ENCODE assay signal across 1 fruit fly cellular context in genomic region chrX:6656023-6656594, dm6.
A peak's percentile ranks its signal among the peaks of the same experiment; 100 is the strongest.
TF ChIP-seq lines count a peak whose summit lies in the region.

No protein-coding gene starts in this region.

TF ChIP-seq in whole organism, embryonic, 481 proteins besides CTCF, POLR2A, EP300 and RAD21 (continued from another document):
- TF ChIP-seq CG2875 (GFP tag; optimal IDR thresholded peaks at IDR 0.05; lab: Kevin White, UChicago) (peak; percentile 64), hth (optimal IDR thresholded peaks at IDR 0.05; lab: Kevin White, UChicago) (no peak), Dll (GFP tag; IDR thresholded peaks at IDR 0.05; lab: Robert Waterston, UW; ENCODE audit: partially characterized antibody) (no peak), D19A (tag; optimal IDR thresholded peaks at IDR 0.05; lab: Kevin White, UChicago) (peak; percentile 80), CG1832 (GFP tag; optimal IDR thresholded peaks at IDR 0.05; lab: Kevin White, UChicago) (no peak), CG6813 (GFP tag; optimal IDR thresholded peaks at IDR 0.05; lab: Kevin White, UChicago) (peak; percentile 78), Asciz (GFP tag; optimal IDR thresholded peaks at IDR 0.05; lab: Kevin White, UChicago) (peak; percentile 71), pum (GFP tag; optimal IDR thresholded peaks at IDR 0.05; lab: Kevin White, UChicago) (peak; percentile 72), CG6654 (GFP tag; optimal IDR thresholded peaks at IDR 0.05; lab: Kevin White, UChicago) (peak; percentile 59), Sry-β (GFP tag; optimal IDR thresholded peaks at IDR 0.05; lab: Kevin White, UChicago) (no peak), Blimp-1 (GFP tag; optimal IDR thresholded peaks at IDR 0.05; lab: Kevin White, UChicago) (peak; percentile 78), CG7987 (GFP tag; optimal IDR thresholded peaks at IDR 0.05; lab: Kevin White, UChicago) (peak; percentile 40), knrl (GFP tag; IDR thresholded peaks at IDR 0.05; lab: Robert Waterston, UW; ENCODE audit: partially characterized antibody) (no peak), Nf-YB (GFP tag; optimal IDR thresholded peaks at IDR 0.05; lab: Kevin White, UChicago) (peak; percentile 71), CG13287 (GFP tag; IDR thresholded peaks at IDR 0.05; lab: Robert Waterston, UW; ENCODE audit: partially characterized antibody) (no peak), gsb (GFP tag; IDR thresholded peaks at IDR 0.05; lab: Robert Waterston, UW) (peak; percentile 45; the same call in 1 of the 2 replicates), Doc3 (GFP tag; IDR thresholded peaks at IDR 0.05; lab: Robert Waterston, UW; ENCODE audit: partially characterized antibody) (no peak), sens-2 (GFP tag; IDR thresholded peaks at IDR 0.05; lab: Robert Waterston, UW) (peak; percentile 46; the same call in 1 of the 2 replicates), H2.0 (GFP tag; IDR thresholded peaks at IDR 0.05; lab: Robert Waterston, UW) (peak; percentile 71), C15 (GFP tag; IDR thresholded peaks at IDR 0.05; lab: Robert Waterston, UW) (peak; percentile 70; the same call in 1 of the 3 replicates), CHES-1-like (GFP tag; optimal IDR thresholded peaks at IDR 0.05; lab: Kevin White, UChicago) (peak; percentile 80), NFAT (GFP tag; IDR thresholded peaks at IDR 0.05; lab: Robert Waterston, UW) (0 out of 2 replicates have a peak, but pooled peaks have one; percentile 48), lmd (GFP tag; IDR thresholded peaks at IDR 0.05; lab: Robert Waterston, UW) (peak; percentile 87), Lhr (GFP tag; optimal IDR thresholded peaks at IDR 0.05; lab: Kevin White, UChicago) (peak; percentile 40), sd (tag; optimal IDR thresholded peaks at IDR 0.05; lab: Kevin White, UChicago) (no peak), cato (GFP tag; optimal IDR thresholded peaks at IDR 0.05; lab: Kevin White, UChicago; ENCODE audit: borderline replicate concordance) (peak; percentile 70), twi (tag; optimal IDR thresholded peaks at IDR 0.05; lab: Kevin White, UChicago) (peak; percentile 56), Opbp (GFP tag; IDR thresholded peaks at IDR 0.05; lab: Robert Waterston, UW; ENCODE audit: partially characterized antibody) (no peak), croc (GFP tag; conservative IDR thresholded peaks at IDR 0.05; lab: Robert Waterston, UW) (peak; percentile 60; the same call in 2 of the 3 replicates), chn (GFP tag; optimal IDR thresholded peaks at IDR 0.05; lab: Kevin White, UChicago) (peak; percentile 79), CG17186 (GFP tag; optimal IDR thresholded peaks at IDR 0.05; lab: Kevin White, UChicago) (peak; percentile 28), otp (GFP tag; IDR thresholded peaks at IDR 0.05; lab: Robert Waterston, UW) (peak; percentile 73), repo (GFP tag; optimal IDR thresholded peaks at IDR 0.05; lab: Kevin White, UChicago) (peak; percentile 63), Deaf1 (tag; optimal IDR thresholded peaks at IDR 0.05; lab: Kevin White, UChicago) (peak; percentile 47), CG14050 (GFP tag; IDR thresholded peaks at IDR 0.05; lab: Robert Waterston, UW) (peak; percentile 42; the same call in 1 of the 3 replicates), Dbx (GFP tag; IDR thresholded peaks at IDR 0.05; lab: Robert Waterston, UW) (peak; percentile 75), tap (tag; optimal IDR thresholded peaks at IDR 0.05; lab: Kevin White, UChicago) (peak; percentile 81), vvl (GFP tag; IDR thresholded peaks at IDR 0.05; lab: Robert Waterston, UW) (peak; percentile 83), luna (GFP tag; optimal IDR thresholded peaks at IDR 0.05; lab: Kevin White, UChicago) (peak; percentile 39), HLHmδ (GFP tag; optimal IDR thresholded peaks at IDR 0.05; lab: Kevin White, UChicago) (no peak), CG31365 (tag; optimal IDR thresholded peaks at IDR 0.05; lab: Kevin White, UChicago) (peak; percentile 38), MBD-R2 (GFP tag; IDR thresholded peaks at IDR 0.05; lab: Robert Waterston, UW) (peak; percentile 34; the same call in 1 of the 2 replicates), ash1 (GFP tag; optimal IDR thresholded peaks at IDR 0.05; lab: Kevin White, UChicago) (no peak), Awh (GFP tag; IDR thresholded peaks at IDR 0.05; lab: Robert Waterston, UW) (peak; percentile 57), CG1602 (GFP tag; optimal IDR thresholded peaks at IDR 0.05; lab: Kevin White, UChicago) (peak; percentile 75), Pdp1 (GFP tag; optimal IDR thresholded peaks at IDR 0.05; lab: Kevin White, UChicago) (peak; percentile 70 to 89), bsh (GFP tag; optimal IDR thresholded peaks at IDR 0.05; lab: Kevin White, UChicago) (peak; percentile 73 to 75), vfl (GFP tag; optimal IDR thresholded peaks at IDR 0.05; lab: Kevin White, UChicago) (peak; percentile 72), B-H2 (GFP tag; optimal IDR thresholded peaks at IDR 0.05; lab: Kevin White, UChicago) (peak; percentile 17), Kr (GFP tag; optimal IDR thresholded peaks at IDR 0.05; lab: Kevin White, UChicago) (no peak), Sin3A (optimal IDR thresholded peaks at IDR 0.05; lab: Kevin White, UChicago) (no peak), CG12769 (tag; optimal IDR thresholded peaks at IDR 0.05; lab: Kevin White, UChicago) (peak; percentile 85), kay (GFP tag; optimal IDR thresholded peaks at IDR 0.05; lab: Kevin White, UChicago) (peak; percentile 56), CG7271 (tag; optimal IDR thresholded peaks at IDR 0.05; lab: Kevin White, UChicago) (no peak), CG4328 (GFP tag; optimal IDR thresholded peaks at IDR 0.05; lab: Kevin White, UChicago) (peak; percentile 69), mam (GFP tag; optimal IDR thresholded peaks at IDR 0.05; lab: Kevin White, UChicago) (peak; percentile 86), kni (GFP tag; optimal IDR thresholded peaks at IDR 0.05; lab: Kevin White, UChicago) (peak; percentile 39), eyg (GFP tag; optimal IDR thresholded peaks at IDR 0.05; lab: Kevin White, UChicago) (peak; percentile 78), tup (GFP tag; optimal IDR thresholded peaks at IDR 0.05; lab: Kevin White, UChicago) (peak; percentile 77), CG6765 (GFP tag; optimal IDR thresholded peaks at IDR 0.05; lab: Kevin White, UChicago) (peak; percentile 69), jumu (GFP tag; optimal IDR thresholded peaks at IDR 0.05; lab: Kevin White, UChicago) (peak; percentile 58), h (optimal IDR thresholded peaks at IDR 0.05; lab: Kevin White, UChicago) (no peak), CG30431 (GFP tag; optimal IDR thresholded peaks at IDR 0.05; lab: Kevin White, UChicago) (peak; percentile 76), CG6689 (GFP tag; IDR thresholded peaks at IDR 0.05; lab: Robert Waterston, UW) (peak; percentile 83), odd (GFP tag; optimal IDR thresholded peaks at IDR 0.05; lab: Kevin White, UChicago) (peak; percentile 78), CG15514 (GFP tag; optimal IDR thresholded peaks at IDR 0.05; lab: Kevin White, UChicago) (peak; percentile 71), gsb-n (tag; optimal IDR thresholded peaks at IDR 0.05; lab: Kevin White, UChicago) (peak; percentile 52), slou (GFP tag; optimal IDR thresholded peaks at IDR 0.05; lab: Kevin White, UChicago) (peak; percentile 76), Nf-YA (GFP tag; IDR thresholded peaks at IDR 0.05; lab: Robert Waterston, UW) (0 out of 2 replicates have a peak, but pooled peaks have one; percentile 47), CG13624 (GFP tag; optimal IDR thresholded peaks at IDR 0.05; lab: Kevin White, UChicago) (peak; percentile 88), inv (GFP tag; IDR thresholded peaks at IDR 0.05; lab: Robert Waterston, UW; ENCODE audit: partially characterized antibody) (no peak), Hand (GFP tag; optimal IDR thresholded peaks at IDR 0.05; lab: Kevin White, UChicago) (peak; percentile 74), dimm (GFP tag; IDR thresholded peaks at IDR 0.05; lab: Robert Waterston, UW) (peak; percentile 61; the same call in 1 of the 2 replicates), Dip3 (GFP tag; optimal IDR thresholded peaks at IDR 0.05; lab: Kevin White, UChicago) (peak; percentile 85), BtbVII (GFP tag; optimal IDR thresholded peaks at IDR 0.05; lab: Kevin White, UChicago) (peak; percentile 84), sc (optimal IDR thresholded peaks at IDR 0.05; lab: Kevin White, UChicago) (no peak), sc (GFP tag; optimal IDR thresholded peaks at IDR 0.05; lab: Kevin White, UChicago) (peak; percentile 67), CkIIα-i1 (GFP tag; IDR thresholded peaks at IDR 0.05; lab: Robert Waterston, UW) (no peak), Hr78 (GFP tag; optimal IDR thresholded peaks at IDR 0.05; lab: Kevin White, UChicago) (peak in 1 of 2 experiments; percentile 50), CG8944 (GFP tag; optimal IDR thresholded peaks at IDR 0.05; lab: Kevin White, UChicago) (peak; percentile 78), CG11723 (GFP tag; optimal IDR thresholded peaks at IDR 0.05; lab: Kevin White, UChicago) (peak; percentile 69), CG16779 (GFP tag; IDR thresholded peaks at IDR 0.05; lab: Robert Waterston, UW) (no peak), ken (GFP tag; IDR thresholded peaks at IDR 0.05; lab: Robert Waterston, UW) (peak; percentile 57; the same call in 1 of the 3 replicates), H15 (GFP tag; IDR thresholded peaks at IDR 0.05; lab: Robert Waterston, UW) (peak; percentile 65; the same call in 2 of the 3 replicates), CG5953 (GFP tag; IDR thresholded peaks at IDR 0.05; lab: Robert Waterston, UW) (peak; percentile 50; the same call in 1 of the 2 replicates), psq (GFP tag; optimal IDR thresholded peaks at IDR 0.05; lab: Kevin White, UChicago) (peak; percentile 30), lilli (GFP tag; optimal IDR thresholded peaks at IDR 0.05; lab: Kevin White, UChicago) (peak; percentile 92), Ptx1 (GFP tag; IDR thresholded peaks at IDR 0.05; lab: Robert Waterston, UW) (peak; percentile 86), CG7556 (GFP tag; optimal IDR thresholded peaks at IDR 0.05; lab: Kevin White, UChicago) (peak; percentile 89), abd-A (tag; optimal IDR thresholded peaks at IDR 0.05; lab: Kevin White, UChicago) (no peak), ems (GFP tag; optimal IDR thresholded peaks at IDR 0.05; lab: Kevin White, UChicago) (peak; percentile 82), CG30020 (tag; optimal IDR thresholded peaks at IDR 0.05; lab: Kevin White, UChicago) (peak; percentile 42), gcm2 (GFP tag; optimal IDR thresholded peaks at IDR 0.05; lab: Kevin White, UChicago) (peak; percentile 70), fd64A (GFP tag; optimal IDR thresholded peaks at IDR 0.05; lab: Kevin White, UChicago) (peak; percentile 18), ab (GFP tag; optimal IDR thresholded peaks at IDR 0.05; lab: Kevin White, UChicago) (peak; percentile 20), CG8765 (GFP tag; IDR thresholded peaks at IDR 0.05; lab: Robert Waterston, UW) (peak; percentile 71), GATAe (GFP tag; conservative IDR thresholded peaks at IDR 0.05; lab: Robert Waterston, UW) (no peak; the same call in 1 of the 2 replicates), CG11085 (GFP tag; IDR thresholded peaks at IDR 0.05; lab: Robert Waterston, UW) (peak; percentile 76), CG12236 (GFP tag; optimal IDR thresholded peaks at IDR 0.05; lab: Kevin White, UChicago) (peak; percentile 68), CG3838 (GFP tag; optimal IDR thresholded peaks at IDR 0.05; lab: Kevin White, UChicago) (peak; percentile 26), ERR (GFP tag; optimal IDR thresholded peaks at IDR 0.05; lab: Kevin White, UChicago) (peak; percentile 69), CG8290 (GFP tag; optimal IDR thresholded peaks at IDR 0.05; lab: Kevin White, UChicago) (peak; percentile 28), CG8290 (tag; optimal IDR thresholded peaks at IDR 0.05; lab: Kevin White, UChicago) (peak in 1 of 2 experiments; percentile 77), Ets65A (GFP tag; lab: Kevin White, UChicago) (peak; percentile 97), chm (GFP tag; IDR thresholded peaks at IDR 0.05; lab: Robert Waterston, UW) (peak; percentile 62; the same call in 1 of the 2 replicates), Nf-YC (tag; optimal IDR thresholded peaks at IDR 0.05; lab: Kevin White, UChicago) (peak; percentile 72), corto (GFP tag; optimal IDR thresholded peaks at IDR 0.05; lab: Kevin White, UChicago) (peak; percentile 73), ato (GFP tag; IDR thresholded peaks at IDR 0.05; lab: Robert Waterston, UW; ENCODE audit: partially characterized antibody) (no peak), CG11247 (GFP tag; IDR thresholded peaks at IDR 0.05; lab: Robert Waterston, UW) (peak; percentile 75), nerfin-2 (GFP tag; IDR thresholded peaks at IDR 0.05; lab: Robert Waterston, UW; ENCODE audit: partially characterized antibody) (no peak), ssp (GFP tag; IDR thresholded peaks at IDR 0.05; lab: Robert Waterston, UW) (peak; percentile 64), Spps (tag; optimal IDR thresholded peaks at IDR 0.05; lab: Kevin White, UChicago) (no peak), CG18011 (GFP tag; optimal IDR thresholded peaks at IDR 0.05; lab: Kevin White, UChicago) (peak; percentile 58), CG16863 (GFP tag; optimal IDR thresholded peaks at IDR 0.05; lab: Kevin White, UChicago) (peak; percentile 76), B-H1 (GFP tag; IDR thresholded peaks at IDR 0.05; lab: Robert Waterston, UW) (peak; percentile 68), CG10565 (GFP tag; optimal IDR thresholded peaks at IDR 0.05; lab: Kevin White, UChicago) (no peak), Mad (GFP tag; optimal IDR thresholded peaks at IDR 0.05; lab: Kevin White, UChicago) (peak; percentile 78)
TF ChIP-seq in whole organism, embryonic: peak in this region for 391.
